Worm (Caenorhabditis elegans) whole organism, young adult: ENCODE data around the gene ztf-1.

Experiments used
- C17E4.6 ChIP-seq: fragments of 200-800 bp; sonication (Bioruptor generic); IDR thresholded peaks from 2 replicates; pipeline ENCODE4 v1.3.6; 2022; ENCODE audit warnings: missing genetic modification reagents, missing genetic modification characterization, missing compliant biosample characterization
- D2030.7 ChIP-seq: fragments of 200-800 bp; sonication (Bioruptor generic); IDR thresholded peaks from 2 replicates; pipeline ENCODE4 v1.3.6; 2022; ENCODE audit warnings: missing genetic modification reagents, missing genetic modification characterization, missing compliant biosample characterization
- F10E7.11 ChIP-seq: sonication (generic microtip); optimal IDR thresholded peaks from 2 replicates; lab custom pipeline; 2017; ENCODE audit warnings: mild to moderate bottlenecking, missing genetic modification characterization, moderate library complexity, missing compliant biosample characterization
- F22D6.2 ChIP-seq: sonication (generic microtip); optimal IDR thresholded peaks from 2 replicates; lab custom pipeline; 2016; ENCODE audit warnings: mild to moderate bottlenecking, missing genetic modification characterization, missing compliant biosample characterization
- F33H1.4 ChIP-seq: fragments of 200-800 bp; sonication (Bioruptor generic); IDR thresholded peaks from 2 replicates; pipeline ENCODE4 v1.3.6; 2022; ENCODE audit warnings: missing genetic modification reagents, missing genetic modification characterization, missing compliant biosample characterization
- F49E8.2 ChIP-seq: sonication (generic microtip); optimal IDR thresholded peaks from 3 replicates; lab custom pipeline; 2017; ENCODE audit warnings: missing genetic modification characterization, mild to moderate bottlenecking, missing compliant biosample characterization, antibody characterized with exemption, moderate library complexity; ENCODE audit not compliant: insufficient read depth
- F57A8.1 ChIP-seq: fragments of 200-800 bp; sonication (Bioruptor generic); optimal IDR thresholded peaks from 2 replicates; lab custom pipeline; 2018; ENCODE audit warnings: mild to moderate bottlenecking, missing genetic modification characterization, moderate library complexity, missing compliant biosample characterization
- K11D2.4 ChIP-seq: fragments of 200-800 bp; sonication (Bioruptor generic); IDR thresholded peaks from 2 replicates; pipeline ENCODE4 v1.3.6; 2022; ENCODE audit warnings: missing genetic modification reagents, missing genetic modification characterization, missing compliant biosample characterization
- K12H6.12 ChIP-seq: fragments of 200-800 bp; sonication (Bioruptor generic); optimal IDR thresholded peaks from 2 replicates; lab custom pipeline; 2018; ENCODE audit warnings: mild to moderate bottlenecking, missing genetic modification characterization, missing compliant biosample characterization
- Y56A3A.18 ChIP-seq: fragments of 200-800 bp; sonication (Bioruptor generic); IDR thresholded peaks from 2 replicates; pipeline ENCODE4 v1.3.6; 2022; ENCODE audit warnings: missing genetic modification reagents, missing genetic modification characterization, missing compliant biosample characterization
- ZK185.1 ChIP-seq: sonication (generic microtip); optimal IDR thresholded peaks from 2 replicates; lab custom pipeline; 2016; ENCODE audit warnings: mild to moderate bottlenecking, missing genetic modification characterization, missing compliant biosample characterization; ENCODE audit not compliant: poor library complexity, severe bottlenecking
- atf-7 ChIP-seq: sonication (generic microtip); optimal IDR thresholded peaks from 2 replicates; lab custom pipeline; 2017; ENCODE audit warnings: mild to moderate bottlenecking, missing genetic modification characterization, missing compliant biosample characterization
- ccch-3 ChIP-seq: fragments of 200-800 bp; sonication (Bioruptor generic); optimal IDR thresholded peaks from 2 replicates; lab custom pipeline; 2018; ENCODE audit warnings: mild to moderate bottlenecking, missing genetic modification characterization, missing compliant biosample characterization
- cebp-1 ChIP-seq, 2 experiments: fragments of 200-800 bp in 1 of 2; sonication (Bioruptor generic) in 1 of 2; sonication (generic microtip) in 1 of 2; IDR thresholded peaks in 1 of 2; optimal IDR thresholded peaks in 1 of 2; 2 replicates each; pipeline versions ENCODE4 v1.3.6 to Lab custom; 2017 to 2022; ENCODE audit warnings: missing compliant biosample characterization in 2 of 2, missing genetic modification characterization in 2 of 2, mild to moderate bottlenecking in 1 of 2, missing genetic modification reagents in 1 of 2, moderate library complexity in 1 of 2
- cebp-2 ChIP-seq: fragments of 200-800 bp; sonication (Bioruptor generic); IDR thresholded peaks from 2 replicates; pipeline ENCODE4 v1.3.6; 2022; ENCODE audit warnings: missing genetic modification characterization, missing compliant biosample characterization
- ceh-100 ChIP-seq: fragments of 200-800 bp; sonication (Bioruptor generic); IDR thresholded peaks from 2 replicates; pipeline ENCODE4 v1.3.6; 2022; ENCODE audit warnings: missing genetic modification reagents, missing genetic modification characterization, missing compliant biosample characterization
- ceh-27 ChIP-seq: fragments of 200-800 bp; sonication (Bioruptor generic); optimal IDR thresholded peaks from 2 replicates; lab custom pipeline; 2018; ENCODE audit warnings: mild to moderate bottlenecking, missing genetic modification characterization, moderate library complexity, missing compliant biosample characterization
- ceh-58 ChIP-seq: fragments of 200-800 bp; sonication (Bioruptor generic); IDR thresholded peaks from 2 replicates; pipeline ENCODE4 v1.3.6; 2022; ENCODE audit warnings: missing genetic modification characterization, missing compliant biosample characterization
- ceh-79 ChIP-seq: sonication (generic microtip); optimal IDR thresholded peaks from 2 replicates; lab custom pipeline; 2017; ENCODE audit warnings: mild to moderate bottlenecking, missing genetic modification characterization, missing compliant biosample characterization
- ceh-91 ChIP-seq: fragments of 200-800 bp; sonication (Bioruptor generic); IDR thresholded peaks from 2 replicates; pipeline ENCODE4 v1.3.6; 2022; ENCODE audit warnings: missing genetic modification reagents, missing genetic modification characterization, missing compliant biosample characterization
- chd-7 ChIP-seq: sonication (generic microtip); optimal IDR thresholded peaks from 2 replicates; lab custom pipeline; 2016; ENCODE audit warnings: mild to moderate bottlenecking, missing genetic modification characterization, moderate library complexity, missing compliant biosample characterization
- egl-18 ChIP-seq: fragments of 200-800 bp; sonication (Bioruptor generic); IDR thresholded peaks from 2 replicates; pipeline ENCODE4 v1.3.6; 2022; ENCODE audit warnings: missing genetic modification reagents, missing genetic modification characterization, missing compliant biosample characterization
- ets-4 ChIP-seq: fragments of 200-800 bp; sonication (Bioruptor generic); optimal IDR thresholded peaks from 2 replicates; lab custom pipeline; 2018; ENCODE audit warnings: mild to moderate bottlenecking, missing genetic modification characterization, missing compliant biosample characterization
- fkh-3 ChIP-seq: sonication (generic microtip); optimal IDR thresholded peaks from 2 replicates; lab custom pipeline; 2016; ENCODE audit warnings: mild to moderate bottlenecking, missing genetic modification characterization, missing compliant biosample characterization
- hrde-1 ChIP-seq: sonication (generic microtip); optimal IDR thresholded peaks from 2 replicates; lab custom pipeline; 2016; ENCODE audit warnings: missing genetic modification characterization, mild to moderate bottlenecking, missing compliant biosample characterization, moderate library complexity, missing genotype, missing genetic modification reagents, borderline replicate concordance
- hsf-1 ChIP-seq: fragments of 200-800 bp; sonication (Bioruptor generic); IDR thresholded peaks from 2 replicates; pipeline ENCODE4 v1.3.6; 2022; ENCODE audit warnings: missing genetic modification reagents, missing genetic modification characterization, missing compliant biosample characterization
- lag-1 ChIP-seq: fragments of 200-800 bp; sonication (Bioruptor generic); IDR thresholded peaks from 2 replicates; pipeline ENCODE4 v1.3.6; 2022; ENCODE audit warnings: missing genetic modification reagents, missing genetic modification characterization, missing compliant biosample characterization
- let-607 ChIP-seq, 2 experiments: fragments of 200-800 bp in 1 of 2; sonication (Bioruptor generic) in 1 of 2; sonication (generic microtip) in 1 of 2; optimal IDR thresholded peaks; 2 replicates each; lab custom pipeline; 2016 to 2018; ENCODE audit warnings: mild to moderate bottlenecking in 2 of 2, missing compliant biosample characterization in 2 of 2, missing genetic modification characterization in 2 of 2, moderate library complexity in 2 of 2, missing genotype in 1 of 2
- lin-40 ChIP-seq: sonication (generic microtip); optimal IDR thresholded peaks from 2 replicates; lab custom pipeline; 2016; ENCODE audit warnings: missing genetic modification characterization, mild to moderate bottlenecking, missing compliant biosample characterization, missing genotype, missing genetic modification reagents
- mxl-1 ChIP-seq: sonication (generic microtip); optimal IDR thresholded peaks from 2 replicates; lab custom pipeline; 2016; ENCODE audit warnings: missing genetic modification characterization, missing compliant biosample characterization
- nfya-1 ChIP-seq: sonication (generic microtip); optimal IDR thresholded peaks from 2 replicates; lab custom pipeline; 2017; ENCODE audit warnings: antibody characterized with exemption, missing compliant biosample characterization, missing genetic modification characterization, borderline replicate concordance; ENCODE audit not compliant: insufficient read depth
- nhr-120 ChIP-seq: fragments of 200-800 bp; sonication (Bioruptor generic); IDR thresholded peaks from 2 replicates; pipeline ENCODE4 v1.3.6; 2022; ENCODE audit warnings: missing genetic modification characterization, missing compliant biosample characterization
- nhr-179 ChIP-seq: sonication (generic microtip); optimal IDR thresholded peaks from 2 replicates; lab custom pipeline; 2016; ENCODE audit warnings: mild to moderate bottlenecking, missing genetic modification characterization, missing compliant biosample characterization
- nhr-80 ChIP-seq: sonication (generic microtip); optimal IDR thresholded peaks from 2 replicates; lab custom pipeline; 2016; ENCODE audit warnings: missing genetic modification characterization, missing compliant biosample characterization
- repo-1 ChIP-seq: sonication (generic microtip); optimal IDR thresholded peaks from 2 replicates; lab custom pipeline; 2017; ENCODE audit warnings: mild to moderate bottlenecking, missing genetic modification characterization, missing compliant biosample characterization
- sdz-38 ChIP-seq: sonication (generic microtip); optimal IDR thresholded peaks from 2 replicates; lab custom pipeline; 2016; ENCODE audit warnings: missing genotype, missing genetic modification characterization, missing compliant biosample characterization
- snpc-4 ChIP-seq, 5 experiments: fragments of 150-350 bp in 1 of 5; sonication (generic microtip) in 4 of 5; optimal IDR thresholded peaks; 2 replicates each; lab custom pipeline; 2014 to 2018; ENCODE audit warnings: missing genetic modification characterization in 5 of 5, missing biosample characterization in 3 of 5, antibody characterized with exemption in 2 of 5, mild to moderate bottlenecking in 2 of 5, missing compliant biosample characterization in 2 of 5, missing genotype in 2 of 5, moderate library complexity in 2 of 5, missing genetic modification reagents in 1 of 5
- somi-1 ChIP-seq: fragments of 200-800 bp; sonication (Bioruptor generic); optimal IDR thresholded peaks from 2 replicates; lab custom pipeline; 2018; ENCODE audit warnings: mild to moderate bottlenecking, missing genetic modification characterization, missing compliant biosample characterization
- tbx-9 ChIP-seq: sonication (generic microtip); optimal IDR thresholded peaks from 2 replicates; lab custom pipeline; 2016; ENCODE audit warnings: borderline replicate concordance, missing genetic modification characterization, inconsistent platforms, missing compliant biosample characterization
- tlf-1 ChIP-seq: fragments of 200-800 bp; sonication (Bioruptor generic); optimal IDR thresholded peaks from 2 replicates; lab custom pipeline; 2018; ENCODE audit warnings: mild to moderate bottlenecking, missing genetic modification characterization, missing compliant biosample characterization
- unc-130 ChIP-seq: sonication (generic microtip); optimal IDR thresholded peaks from 2 replicates; lab custom pipeline; 2016; ENCODE audit warnings: missing genetic modification reagents, missing genetic modification characterization, missing compliant biosample characterization
- ztf-18 ChIP-seq: sonication (generic microtip); optimal IDR thresholded peaks from 2 replicates; lab custom pipeline; 2016; ENCODE audit warnings: missing genotype, mild to moderate bottlenecking, missing genetic modification characterization, missing compliant biosample characterization
- ztf-3 ChIP-seq: fragments of 200-800 bp; sonication (Bioruptor generic); optimal IDR thresholded peaks from 2 replicates; lab custom pipeline; 2018; ENCODE audit warnings: mild to moderate bottlenecking, missing genetic modification characterization, missing compliant biosample characterization
- ztf-6 ChIP-seq: fragments of 200-800 bp; sonication (Bioruptor generic); IDR thresholded peaks from 2 replicates; pipeline ENCODE4 v1.3.6; 2022; ENCODE audit warnings: missing genetic modification reagents, missing genetic modification characterization, missing compliant biosample characterization

ztf-1 gene

DNA sequence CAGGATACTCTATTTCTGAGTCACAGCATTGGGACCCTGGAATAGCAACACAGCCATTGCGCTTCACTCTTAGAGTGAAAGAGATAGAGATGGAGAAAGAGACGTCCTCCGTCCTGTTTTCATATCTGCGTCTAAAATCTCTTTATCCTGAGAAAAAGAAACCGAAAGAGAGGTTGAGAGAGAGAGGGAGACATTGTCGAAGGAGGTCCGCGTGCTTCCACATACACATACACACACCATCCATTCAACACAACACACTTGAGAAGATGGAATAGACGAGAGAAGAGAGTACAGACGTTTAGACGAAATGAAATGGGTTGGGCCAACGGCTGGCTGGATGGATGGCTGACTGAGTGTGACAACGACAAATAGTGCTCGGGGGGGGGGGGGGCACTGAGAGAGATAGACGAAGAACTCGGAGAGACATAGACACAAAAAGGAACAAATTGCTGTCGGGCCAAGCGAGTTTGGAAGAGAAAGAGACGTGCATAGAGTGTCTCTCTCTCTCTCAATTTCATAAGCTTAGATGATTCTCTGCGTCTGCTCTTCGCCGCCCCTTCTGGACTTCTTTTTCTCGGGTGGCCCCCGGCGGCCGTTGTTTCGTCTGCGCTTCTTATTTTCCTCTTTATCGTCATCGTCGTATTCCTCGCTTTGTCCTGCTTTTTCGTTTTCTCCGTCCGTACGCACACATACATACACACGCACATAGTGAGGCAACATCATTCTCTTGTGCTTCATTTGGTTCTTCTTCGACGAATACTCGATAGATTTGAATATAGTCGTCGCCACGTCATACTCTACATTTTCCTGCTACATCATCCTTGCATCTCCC, 8.0 kb upstream of the ztf-1 start, which contains the start of gene F54F2.6 (continued):
- TF ChIP-seq tlf-1: peak; percentile 16
- peak; percentile 53 for TF ChIP-seq ztf-3 (GFP tag; lab: Kevin White, UChicago)
- peak; percentile 9 for TF ChIP-seq F10E7.11 (tag; lab: Kevin White, UChicago)
- no peak for TF ChIP-seq nfya-1 (tag; lab: Kevin White, UChicago)
- TF ChIP-seq Y56A3A.18 (GFP tag; lab: Robert Waterston, UW): no peak
- no peak for TF ChIP-seq snpc-4 (GFP tag; optimal IDR thresholded peaks at IDR 0.05; lab: Kevin White, UChicago)
- peak in 2 of 4 experiments; percentile 50 for TF ChIP-seq snpc-4 (tag; optimal IDR thresholded peaks at IDR 0.05; lab: Kevin White, UChicago)
- no peak for TF ChIP-seq unc-130 (GFP tag; lab: Kevin White, UChicago)
- TF ChIP-seq F57A8.1 (GFP tag; lab: Kevin White, UChicago): no peak
- TF ChIP-seq ceh-100 (GFP tag; lab: Robert Waterston, UW): no peak
- no peak for TF ChIP-seq nhr-120 (GFP tag; lab: Robert Waterston, UW)
- peak; percentile 60 for TF ChIP-seq cebp-1 (GFP tag; IDR thresholded peaks at IDR 0.05; lab: Robert Waterston, UW)
- TF ChIP-seq cebp-1 (tag; optimal IDR thresholded peaks at IDR 0.05; lab: Kevin White, UChicago): peak; percentile 91
- TF ChIP-seq ets-4 (GFP tag; lab: Kevin White, UChicago): peak; percentile 42
- TF ChIP-seq F49E8.2 (tag; lab: Kevin White, UChicago): no peak
- TF ChIP-seq nhr-179 (tag; lab: Kevin White, UChicago): no peak
- peak; percentile 91 for TF ChIP-seq somi-1
- TF ChIP-seq D2030.7 (GFP tag; lab: Robert Waterston, UW): no peak
- peak; percentile 97 for TF ChIP-seq K12H6.12
- no peak for TF ChIP-seq sdz-38
- no peak for TF ChIP-seq hrde-1 (tag; lab: Kevin White, UChicago)
- TF ChIP-seq C17E4.6 (GFP tag; lab: Robert Waterston, UW): 0 out of 2 replicates have a peak, but pooled peaks have one; percentile 32
- TF ChIP-seq ceh-91: no peak
- no peak for TF ChIP-seq fkh-3 (tag; lab: Kevin White, UChicago)
- peak; percentile 57 for TF ChIP-seq repo-1 (tag; lab: Kevin White, UChicago)
- TF ChIP-seq ceh-79 (tag; lab: Kevin White, UChicago): no peak
- TF ChIP-seq ztf-6: no peak
- TF ChIP-seq, all 124 proteins: peak for 41

DNA sequence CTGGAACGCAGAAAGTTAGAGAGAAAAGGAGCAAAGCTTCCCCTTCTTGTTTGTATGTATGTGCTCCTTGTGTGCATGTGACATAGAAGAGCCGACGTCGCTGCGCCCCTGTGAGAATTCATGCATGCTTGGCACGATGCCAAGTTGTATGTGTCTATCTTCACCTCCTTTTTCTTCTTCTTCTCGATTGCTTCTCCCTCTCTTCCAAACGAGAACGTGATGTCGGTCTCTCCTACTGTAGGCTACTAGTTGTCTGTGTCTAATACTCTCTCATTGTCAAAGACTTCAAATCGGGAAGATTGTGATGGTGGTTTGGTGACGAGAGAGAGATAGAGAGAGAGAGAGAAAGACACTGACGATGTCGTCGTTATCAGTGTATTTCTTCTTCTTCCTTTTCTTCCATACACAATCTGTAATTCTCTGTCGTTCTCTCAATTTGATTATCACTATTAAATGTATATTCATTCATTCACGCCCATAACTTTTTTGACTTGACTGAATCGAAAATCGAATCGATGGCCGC, 5.1 kb upstream of the ztf-1 start:
- TF ChIP-seq atf-7 (peak; percentile 90), F33H1.4 (GFP tag; lab: Robert Waterston, UW) (0 out of 2 replicates have a peak, but pooled peaks have one; percentile 6), ceh-27 (GFP tag; lab: Kevin White, UChicago) (peak; percentile 23), tlf-1 (peak; percentile 9), tbx-9 (tag; lab: Kevin White, UChicago) (no peak), somi-1 (peak; percentile 93), F22D6.2 (tag; lab: Kevin White, UChicago) (peak; percentile 29), lag-1 (no peak), K11D2.4 (GFP tag; lab: Robert Waterston, UW) (peak; percentile 74), lin-40 (tag; lab: Kevin White, UChicago) (peak; percentile 91), ztf-18 (tag; lab: Kevin White, UChicago) (no peak), nhr-80 (peak; percentile 99), let-607 (tag; optimal IDR thresholded peaks at IDR 0.05; lab: Kevin White, UChicago) (peak; percentile 9 to 78), ccch-3 (GFP tag; lab: Kevin White, UChicago) (no peak), mxl-1 (tag; lab: Kevin White, UChicago) (no peak), ZK185.1 (peak; percentile 84), hsf-1 (no peak), nfya-1 (tag; lab: Kevin White, UChicago) (no peak), egl-18 (GFP tag; lab: Robert Waterston, UW) (no peak), cebp-2 (GFP tag; lab: Robert Waterston, UW) (no peak), ceh-58 (GFP tag; lab: Robert Waterston, UW) (no peak), chd-7 (peak; percentile 71)
